Fruit fly (Drosophila melanogaster): ENCODE results near the gene hoip.

DNA sequence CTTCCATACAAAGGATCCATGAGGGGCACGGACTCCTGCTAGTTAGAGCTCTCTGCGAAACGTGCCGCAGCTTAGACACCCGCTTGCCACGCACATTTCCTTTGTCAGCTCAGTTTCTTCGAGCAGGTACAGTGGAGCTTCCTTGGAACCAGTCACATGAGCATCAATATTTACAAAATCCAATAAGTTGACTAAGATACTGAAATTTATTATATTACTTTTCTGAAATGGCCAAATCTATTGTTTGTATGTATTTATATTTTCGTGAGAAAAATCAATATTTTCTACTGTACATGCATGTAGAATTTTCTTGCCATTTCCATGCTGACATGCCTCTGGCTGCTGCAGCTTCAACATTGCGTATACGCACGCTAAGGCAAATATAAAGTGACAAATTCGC, 36.6 kb upstream of the hoip start:
- TF ChIP-seq CG16863 (GFP tag; optimal IDR thresholded peaks at IDR 0.05) (no peak), kay (GFP tag; optimal IDR thresholded peaks at IDR 0.05) (no peak), Lpt (GFP tag; optimal IDR thresholded peaks at IDR 0.05) (no peak), Mrtf (GFP tag; IDR thresholded peaks at IDR 0.05) (no peak)

Measured in whole organism, embryonic.